ENCODE assay signal across 5 worm cellular contexts in the genomic region with DNA sequence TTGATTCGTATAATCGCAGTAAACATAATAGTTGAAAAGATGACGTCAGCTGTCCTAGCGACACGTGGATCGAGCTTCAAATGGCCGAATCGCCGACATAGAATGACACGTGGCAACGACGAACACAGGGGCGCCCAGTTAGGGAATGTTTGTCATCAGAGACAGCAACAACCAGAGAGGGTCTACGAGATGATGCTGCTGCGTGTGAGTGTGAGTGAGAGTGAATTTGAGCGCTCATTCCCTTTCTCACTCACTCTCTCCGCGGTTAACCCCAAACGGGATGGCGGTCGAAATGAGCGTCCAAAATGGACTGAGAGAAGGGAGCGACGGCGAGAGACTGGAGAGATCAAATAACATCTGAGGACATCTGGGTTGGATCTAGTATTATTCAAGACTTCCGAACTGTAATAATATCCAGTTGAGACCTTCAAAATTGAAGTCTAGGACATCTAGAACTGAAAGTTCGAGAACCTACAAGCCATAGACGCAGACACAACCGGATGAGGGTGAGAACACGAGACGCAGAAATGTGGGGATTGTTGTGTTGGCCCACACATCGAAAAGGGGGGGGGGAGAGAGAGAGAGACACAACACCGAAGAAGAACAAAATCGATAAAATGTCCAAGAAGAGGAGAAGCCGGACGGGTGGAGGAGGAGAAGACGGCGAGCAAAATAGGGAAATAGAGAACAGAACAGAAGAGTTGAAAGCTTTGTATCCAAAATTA.
TF ChIP-seq lines count a peak whose summit lies in the region.

No protein-coding gene starts in this region.

TF ChIP-seq in whole organism, L1 larva, 84 proteins besides CTCF, POLR2A, EP300 and RAD21 (continues in another document):
- TF ChIP-seq nhr-237 (tag; optimal IDR thresholded peaks at IDR 0.05; lab: Kevin White, UChicago) (peak; percentile 3), dpl-1 (GFP tag; optimal IDR thresholded peaks at IDR 0.05; lab: Kevin White, UChicago) (peak in 1 of 3 experiments; percentile 32), ceh-63 (GFP tag; optimal IDR thresholded peaks at IDR 0.05; lab: Kevin White, UChicago) (no peak), unc-30 (tag; optimal IDR thresholded peaks at IDR 0.05; lab: Kevin White, UChicago) (no peak), tlp-1 (tag; optimal IDR thresholded peaks at IDR 0.05; lab: Kevin White, UChicago) (no peak), xbp-1 (tag; optimal IDR thresholded peaks at IDR 0.05; lab: Kevin White, UChicago) (peak; percentile 55), elt-3 (tag; optimal IDR thresholded peaks at IDR 0.05; lab: Kevin White, UChicago) (peak in 1 of 6 experiments; percentile 63), efl-1 (optimal IDR thresholded peaks at IDR 0.05; lab: Kevin White, UChicago) (peak; percentile 48 to 57), efl-1 (GFP tag; optimal IDR thresholded peaks at IDR 0.05 in 1 of 2; lab: Kevin White, UChicago) (peak in 1 of 2 experiments; percentile 81), nhr-76 (tag; optimal IDR thresholded peaks at IDR 0.05; lab: Kevin White, UChicago) (no peak), nhr-47 (tag; optimal IDR thresholded peaks at IDR 0.05; lab: Kevin White, UChicago) (peak; percentile 65), lsy-2 (tag; optimal IDR thresholded peaks at IDR 0.05; lab: Kevin White, UChicago) (peak; percentile 33 to 46), isw-1 (GFP tag; IDR thresholded peaks at IDR 0.05; lab: Robert Waterston, UW) (no peak), rnt-1 (tag; optimal IDR thresholded peaks at IDR 0.05; lab: Kevin White, UChicago) (peak; percentile 14), pqm-1 (tag; optimal IDR thresholded peaks at IDR 0.05; lab: Kevin White, UChicago) (no peak), fkh-8 (tag; optimal IDR thresholded peaks at IDR 0.05; lab: Kevin White, UChicago) (peak; percentile 69)

TF ChIP-seq in whole organism, L3 larva, 47 proteins besides CTCF, POLR2A, EP300 and RAD21 (continues in another document):
- TF ChIP-seq fkh-10 (GFP tag; optimal IDR thresholded peaks at IDR 0.05; lab: Kevin White, UChicago) (no peak), zag-1 (tag; optimal IDR thresholded peaks at IDR 0.05; lab: Kevin White, UChicago) (no peak), pha-4 (tag; optimal IDR thresholded peaks at IDR 0.05; lab: Kevin White, UChicago) (peak; percentile 60), mml-1 (tag; optimal IDR thresholded peaks at IDR 0.05; lab: Kevin White, UChicago) (no peak), nhr-28 (tag; optimal IDR thresholded peaks at IDR 0.05; lab: Kevin White, UChicago) (no peak), nhr-12 (tag; optimal IDR thresholded peaks at IDR 0.05; lab: Kevin White, UChicago) (no peak), daf-12 (tag; optimal IDR thresholded peaks at IDR 0.05; lab: Kevin White, UChicago) (no peak), fkh-2 (tag; optimal IDR thresholded peaks at IDR 0.05; lab: Kevin White, UChicago) (no peak), nhr-77 (tag; optimal IDR thresholded peaks at IDR 0.05; lab: Kevin White, UChicago) (no peak), skn-1 (tag; optimal IDR thresholded peaks at IDR 0.05; lab: Kevin White, UChicago) (no peak), nhr-237 (tag; optimal IDR thresholded peaks at IDR 0.05; lab: Kevin White, UChicago) (no peak), ama-1 (optimal IDR thresholded peaks at IDR 0.05; lab: Kevin White, UChicago) (peak; percentile 55), unc-62 (GFP tag; optimal IDR thresholded peaks at IDR 0.05; lab: Kevin White, UChicago) (no peak), snpc-4 (tag; optimal IDR thresholded peaks at IDR 0.05; lab: Kevin White, UChicago) (no peak), nhr-67 (tag; optimal IDR thresholded peaks at IDR 0.05; lab: Kevin White, UChicago) (no peak), sea-2 (GFP tag; optimal IDR thresholded peaks at IDR 0.05; lab: Kevin White, UChicago) (peak; percentile 97), elt-2 (tag; optimal IDR thresholded peaks at IDR 0.05; lab: Kevin White, UChicago) (peak; percentile 45), R02D3.7 (tag; optimal IDR thresholded peaks at IDR 0.05; lab: Kevin White, UChicago) (peak; percentile 24)

TF ChIP-seq in whole organism, early embryonic, 17 proteins besides CTCF, POLR2A, EP300 and RAD21:
- TF ChIP-seq tra-4 (tag; optimal IDR thresholded peaks at IDR 0.05; lab: Kevin White, UChicago), result no peak
- no peak for TF ChIP-seq ceh-36 (tag; optimal IDR thresholded peaks at IDR 0.05; lab: Kevin White, UChicago)
- no peak for TF ChIP-seq ceh-13 (GFP tag; optimal IDR thresholded peaks at IDR 0.05; lab: Kevin White, UChicago)
- TF ChIP-seq hmg-4 (GFP tag; optimal IDR thresholded peaks at IDR 0.05; lab: Kevin White, UChicago), result peak; percentile 16
- no peak for TF ChIP-seq tbx-37 (GFP tag; conservative IDR thresholded peaks at IDR 0.05; lab: Robert Waterston, UW)

TF ChIP-seq in whole organism, midembryonic, 9 proteins besides CTCF, POLR2A, EP300 and RAD21:
- TF ChIP-seq cog-1 (tag; optimal IDR thresholded peaks at IDR 0.05; lab: Kevin White, UChicago) (peak; percentile 54), med-1 (GFP tag; optimal IDR thresholded peaks at IDR 0.05; lab: Kevin White, UChicago; ENCODE audit: insufficient read depth) (no peak), T22C8.4 (GFP tag; IDR thresholded peaks at IDR 0.05; lab: Robert Waterston, UW) (peak; percentile 86), tab-1 (GFP tag; IDR thresholded peaks at IDR 0.05; lab: Robert Waterston, UW) (no peak), ztf-29 (GFP tag; IDR thresholded peaks at IDR 0.05; lab: Robert Waterston, UW) (peak; percentile 78; the same call in 1 of the 2 replicates)

TF ChIP-seq in whole organism, young adult, 124 proteins besides CTCF, POLR2A, EP300 and RAD21 (continues in another document):
- TF ChIP-seq aptf-3 (GFP tag; IDR thresholded peaks at IDR 0.05; lab: Robert Waterston, UW) (no peak), madf-3 (GFP tag; IDR thresholded peaks at IDR 0.05; lab: Robert Waterston, UW) (no peak), ztf-22 (GFP tag; optimal IDR thresholded peaks at IDR 0.05; lab: Kevin White, UChicago) (no peak), K11D2.4 (GFP tag; IDR thresholded peaks at IDR 0.05; lab: Robert Waterston, UW) (0 out of 2 replicates have a peak, but pooled peaks have one; percentile 12), ceh-40 (GFP tag; IDR thresholded peaks at IDR 0.05; lab: Robert Waterston, UW) (no peak), attf-6 (GFP tag; IDR thresholded peaks at IDR 0.05; lab: Robert Waterston, UW) (no peak), him-1 (tag; optimal IDR thresholded peaks at IDR 0.05; lab: Kevin White, UChicago) (no peak), athp-1 (tag; optimal IDR thresholded peaks at IDR 0.05; lab: Kevin White, UChicago) (no peak), hmg-1.2 (GFP tag; IDR thresholded peaks at IDR 0.05; lab: Robert Waterston, UW) (peak; percentile 48; the same call in 1 of the 2 replicates), nfya-1 (tag; optimal IDR thresholded peaks at IDR 0.05; lab: Kevin White, UChicago; ENCODE audit: borderline replicate concordance, insufficient read depth) (no peak), F39B2.1 (GFP tag; IDR thresholded peaks at IDR 0.05; lab: Robert Waterston, UW) (no peak), chd-7 (tag; optimal IDR thresholded peaks at IDR 0.05; lab: Kevin White, UChicago) (no peak), ztf-3 (GFP tag; optimal IDR thresholded peaks at IDR 0.05; lab: Kevin White, UChicago) (no peak), pbrm-1 (GFP tag; IDR thresholded peaks at IDR 0.05; lab: Robert Waterston, UW) (0 out of 2 replicates have a peak, but pooled peaks have one; percentile 6), lag-1 (GFP tag; IDR thresholded peaks at IDR 0.05; lab: Robert Waterston, UW) (no peak), lsy-27 (tag; optimal IDR thresholded peaks at IDR 0.05; lab: Kevin White, UChicago; ENCODE audit: borderline replicate concordance, insufficient read depth) (no peak), ztf-25 (GFP tag; IDR thresholded peaks at IDR 0.05; lab: Robert Waterston, UW) (no peak), egl-44 (GFP tag; IDR thresholded peaks at IDR 0.05; lab: Robert Waterston, UW) (no peak), Y95B8A.8 (GFP tag; IDR thresholded peaks at IDR 0.05; lab: Robert Waterston, UW) (no peak), nhr-179 (tag; optimal IDR thresholded peaks at IDR 0.05; lab: Kevin White, UChicago) (no peak), gei-17 (GFP tag; optimal IDR thresholded peaks at IDR 0.05; lab: Kevin White, UChicago) (no peak), die-1 (tag; optimal IDR thresholded peaks at IDR 0.05; lab: Kevin White, UChicago) (no peak), F49E8.2 (tag; optimal IDR thresholded peaks at IDR 0.05; lab: Kevin White, UChicago; ENCODE audit: insufficient read depth) (no peak), lin-26 (GFP tag; IDR thresholded peaks at IDR 0.05; lab: Robert Waterston, UW) (no peak), Y67H2A.10 (GFP tag; conservative IDR thresholded peaks at IDR 0.05; lab: Robert Waterston, UW) (no peak), T07F8.4 (tag; optimal IDR thresholded peaks at IDR 0.05; lab: Kevin White, UChicago) (no peak), sea-2 (GFP tag; IDR thresholded peaks at IDR 0.05; lab: Robert Waterston, UW) (no peak), lin-35 (GFP tag; optimal IDR thresholded peaks at IDR 0.05; lab: Kevin White, UChicago) (peak in 1 of 3 experiments; percentile 13), sptf-2 (GFP tag; optimal IDR thresholded peaks at IDR 0.05; lab: Kevin White, UChicago) (no peak), zfh-2 (GFP tag; conservative IDR thresholded peaks at IDR 0.05; lab: Robert Waterston, UW) (peak; percentile 51; the same call in 1 of the 2 replicates), snpc-4 (GFP tag; optimal IDR thresholded peaks at IDR 0.05; lab: Kevin White, UChicago) (peak; percentile 15), snpc-4 (tag; optimal IDR thresholded peaks at IDR 0.05; lab: Kevin White, UChicago) (peak in 1 of 4 experiments; percentile 3), lir-1 (GFP tag; conservative IDR thresholded peaks at IDR 0.05; lab: Robert Waterston, UW) (peak; percentile 39; the same call in 1 of the 2 replicates), ccch-3 (GFP tag; optimal IDR thresholded peaks at IDR 0.05; lab: Kevin White, UChicago) (no peak), F10E7.11 (tag; optimal IDR thresholded peaks at IDR 0.05; lab: Kevin White, UChicago) (no peak), mel-28 (tag; optimal IDR thresholded peaks at IDR 0.05; lab: Kevin White, UChicago; ENCODE audit: borderline replicate concordance) (no peak), Y79H2A.3 (GFP tag; conservative IDR thresholded peaks at IDR 0.05; lab: Robert Waterston, UW) (no peak), let-607 (tag; optimal IDR thresholded peaks at IDR 0.05; lab: Kevin White, UChicago) (peak; percentile 75 to 88), nhr-27 (tag; optimal IDR thresholded peaks at IDR 0.05; lab: Kevin White, UChicago) (no peak), somi-1 (GFP tag; optimal IDR thresholded peaks at IDR 0.05; lab: Kevin White, UChicago) (no peak), F23B12.7 (tag; optimal IDR thresholded peaks at IDR 0.05; lab: Kevin White, UChicago; ENCODE audit: insufficient read depth) (no peak), lin-40 (tag; optimal IDR thresholded peaks at IDR 0.05; lab: Kevin White, UChicago) (peak; percentile 45), F22D6.2 (tag; optimal IDR thresholded peaks at IDR 0.05; lab: Kevin White, UChicago) (no peak)

Comparison
In these comparisons a context has a peak if more than half of its experiments do, and no peak if none do; other contexts are left out.
1. Of the 8 proteins assayed by ChIP-seq in both whole organism, young adult and whole organism, L1 larva: peak only in whole organism, young adult: none; only in whole organism, L1 larva: efl-1 and unc-130; in both: nhr-90; in neither: 1; mixed calls (peak in some experiments, not most) for 4.